Worm (Caenorhabditis elegans): ENCODE results near the gene mig-17.

DNA sequence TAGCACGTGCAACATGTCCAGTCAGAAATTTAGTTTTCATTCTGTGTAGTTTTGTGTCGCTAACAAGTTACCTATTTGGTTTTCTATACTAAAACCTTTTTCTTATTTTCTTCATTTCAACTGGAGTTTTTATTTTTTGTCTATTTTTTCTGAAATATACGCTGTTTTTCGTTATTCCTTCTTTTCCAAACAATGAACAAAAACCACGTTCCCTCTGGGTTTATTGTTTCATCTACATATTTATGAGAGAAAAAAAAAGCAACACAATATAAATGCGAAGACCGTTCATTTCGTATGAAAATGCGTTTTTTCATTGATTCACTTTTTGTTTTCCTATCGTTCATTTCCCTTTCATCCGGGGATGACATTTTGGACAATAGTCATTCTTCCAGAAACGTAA, 32.9 kb downstream of the mig-17 start, which contains the start of gene T11F9.22:
- TF ChIP-seq gei-8 (GFP tag; optimal IDR thresholded peaks at IDR 0.05) (no peak), ceh-28 (tag; optimal IDR thresholded peaks at IDR 0.05) (no peak), vab-7 (GFP tag; IDR thresholded peaks at IDR 0.05) (no peak), spr-1 (tag; optimal IDR thresholded peaks at IDR 0.05) (no peak)
